Fruit fly (Drosophila melanogaster) whole organism, embryonic: ENCODE results near the gene Pk34A.
A peak's percentile ranks its signal among the peaks of the same experiment; 100 is the strongest.

Source experiments
- Adf1 ChIP-seq: fragments of 200-800 bp; sonication (Bioruptor generic); IDR thresholded peaks from 2 replicates; pipeline ENCODE4 v1.3.6; 2022; ENCODE audit warnings: missing biosample characterization, missing genetic modification characterization
- BEAF-32 ChIP-seq: fragments of 200-800 bp; sonication (Bioruptor generic); optimal IDR thresholded peaks from 3 replicates; lab custom pipeline; 2017; ENCODE audit warnings: missing biosample characterization, missing genetic modification characterization, mild to moderate bottlenecking, moderate library complexity, missing genetic modification reagents
- CG10654 ChIP-seq: fragments of 200-800 bp; sonication (Bioruptor generic); optimal IDR thresholded peaks from 2 replicates; lab custom pipeline; 2016; ENCODE audit warnings: missing biosample characterization, missing genetic modification characterization
- CG10959 ChIP-seq: fragments of 200-800 bp; sonication (Bioruptor generic); IDR thresholded peaks from 2 replicates; pipeline ENCODE4 v1.3.6; 2022; ENCODE audit warnings: missing biosample characterization, missing genetic modification characterization
- CG10979 ChIP-seq: fragments of 200-800 bp; sonication (Bioruptor generic); optimal IDR thresholded peaks from 2 replicates; lab custom pipeline; 2018; ENCODE audit warnings: missing biosample characterization, mild to moderate bottlenecking, missing genetic modification characterization, moderate library complexity
- CG11247 ChIP-seq: fragments of 200-800 bp; sonication (Bioruptor generic); IDR thresholded peaks from 2 replicates; pipeline ENCODE4 v1.3.6; 2022; ENCODE audit warnings: missing biosample characterization, missing genetic modification characterization
- CG11560 ChIP-seq: fragments of 200-800 bp; sonication (Bioruptor generic); IDR thresholded peaks from 3 replicates; pipeline ENCODE4 v1.3.6; 2022; ENCODE audit warnings: missing biosample characterization, missing genetic modification characterization
- CG12104 ChIP-seq: fragments of 200-800 bp; sonication (Bioruptor generic); optimal IDR thresholded peaks from 3 replicates; lab custom pipeline; 2016; ENCODE audit warnings: missing biosample characterization, missing genetic modification characterization
- CG12299 ChIP-seq: fragments of 200-800 bp; sonication (Bioruptor generic); optimal IDR thresholded peaks from 2 replicates; lab custom pipeline; 2018; ENCODE audit warnings: missing biosample characterization, mild to moderate bottlenecking, missing genetic modification characterization
- CG13287 ChIP-seq: fragments of 200-800 bp; sonication (Bioruptor generic); IDR thresholded peaks from 2 replicates; pipeline ENCODE4 v1.3.6; 2022; ENCODE audit warnings: missing biosample characterization, missing genetic modification characterization; ENCODE audit not compliant: partially characterized antibody
- CG1602 ChIP-seq: fragments of 200-800 bp; sonication (Bioruptor generic); optimal IDR thresholded peaks from 3 replicates; lab custom pipeline; 2016; ENCODE audit warnings: missing biosample characterization, missing genetic modification characterization
- CG1647 ChIP-seq: fragments of 200-800 bp; sonication (Bioruptor generic); optimal IDR thresholded peaks from 3 replicates; lab custom pipeline; 2016; ENCODE audit warnings: missing biosample characterization, missing genetic modification characterization
- CG31441 ChIP-seq: fragments of 200-800 bp; sonication (Bioruptor generic); IDR thresholded peaks from 2 replicates; pipeline ENCODE4 v1.3.6; 2022; ENCODE audit warnings: missing biosample characterization, missing genetic modification characterization
- CG32772 ChIP-seq: fragments of 200-800 bp; sonication (Bioruptor generic); IDR thresholded peaks from 2 replicates; pipeline ENCODE4 v1.3.6; 2022; ENCODE audit warnings: missing biosample characterization, missing genetic modification characterization
- CG33557 ChIP-seq: fragments of 200-800 bp; sonication (Bioruptor generic); optimal IDR thresholded peaks from 2 replicates; lab custom pipeline; 2019; ENCODE audit warnings: missing biosample characterization, mild to moderate bottlenecking, missing genetic modification characterization, moderate library complexity
- CG3995 ChIP-seq: fragments of 200-800 bp; sonication (Bioruptor generic); optimal IDR thresholded peaks from 3 replicates; lab custom pipeline; 2016; ENCODE audit warnings: missing biosample characterization, missing genetic modification characterization
- CG4360 ChIP-seq: fragments of 200-800 bp; sonication (Bioruptor generic); IDR thresholded peaks from 2 replicates; pipeline ENCODE4 v1.3.6; 2022; ENCODE audit warnings: missing biosample characterization, missing genetic modification characterization
- CG4404 ChIP-seq: fragments of 200-800 bp; sonication (Bioruptor generic); IDR thresholded peaks from 2 replicates; pipeline ENCODE4 v1.3.6; 2022; ENCODE audit warnings: missing biosample characterization, missing genetic modification characterization
- CG4730 ChIP-seq: fragments of 200-800 bp; sonication (Bioruptor generic); IDR thresholded peaks from 2 replicates; pipeline ENCODE4 v1.3.6; 2022; ENCODE audit warnings: missing biosample characterization, missing genetic modification characterization
- CG7357 ChIP-seq: fragments of 200-800 bp; sonication (Bioruptor generic); IDR thresholded peaks from 3 replicates; pipeline ENCODE4 v1.3.6; 2022; ENCODE audit warnings: missing biosample characterization, missing genetic modification characterization
- CG8924 ChIP-seq: fragments of 200-800 bp; optimal IDR thresholded peaks from 3 replicates; lab custom pipeline; 2019; ENCODE audit warnings: missing biosample characterization, mild to moderate bottlenecking, missing genetic modification characterization, moderate library complexity
- CTCF ChIP-seq: fragments of 200-800 bp; sonication (Bioruptor generic); optimal IDR thresholded peaks from 2 replicates; lab custom pipeline; 2017; ENCODE audit warnings: missing biosample characterization, mild to moderate bottlenecking, missing genetic modification characterization, moderate library complexity
- Dek ChIP-seq: fragments of 200-800 bp; sonication (Bioruptor generic); optimal IDR thresholded peaks from 3 replicates; lab custom pipeline; 2019; ENCODE audit warnings: missing biosample characterization, mild to moderate bottlenecking, missing genetic modification characterization, moderate library complexity
- Ets97D ChIP-seq: fragments of 200-800 bp; sonication (Bioruptor generic); optimal IDR thresholded peaks from 3 replicates; lab custom pipeline; 2016; ENCODE audit warnings: missing biosample characterization, missing genetic modification characterization
- Hr3 ChIP-seq: fragments of 200-800 bp; sonication (Bioruptor generic); optimal IDR thresholded peaks from 3 replicates; lab custom pipeline; 2016; ENCODE audit warnings: missing biosample characterization, missing genetic modification characterization
- Kr ChIP-seq: fragments of 200-800 bp; sonication (Bioruptor generic); optimal IDR thresholded peaks from 2 replicates; lab custom pipeline; 2017; ENCODE audit warnings: missing biosample characterization, mild to moderate bottlenecking, missing genetic modification characterization
- MBD-R2 ChIP-seq: fragments of 200-800 bp; sonication (Bioruptor generic); IDR thresholded peaks from 2 replicates; pipeline ENCODE4 v1.3.6; 2022; ENCODE audit warnings: missing biosample characterization, missing genetic modification characterization
- MESR4 ChIP-seq: fragments of 200-800 bp; sonication (Bioruptor generic); optimal IDR thresholded peaks from 2 replicates; lab custom pipeline; 2018; ENCODE audit warnings: missing biosample characterization, mild to moderate bottlenecking, missing genetic modification characterization, moderate library complexity
- Mad ChIP-seq: fragments of 200-800 bp; sonication (Bioruptor generic); optimal IDR thresholded peaks from 2 replicates; lab custom pipeline; 2016; ENCODE audit warnings: missing biosample characterization, missing genetic modification characterization
- NC2α ChIP-seq: fragments of 200-800 bp; sonication (Bioruptor generic); optimal IDR thresholded peaks from 2 replicates; lab custom pipeline; 2016; ENCODE audit warnings: missing biosample characterization, missing genetic modification characterization
- Scr ChIP-seq: fragments of 200-800 bp; sonication (Bioruptor generic); IDR thresholded peaks from 2 replicates; pipeline ENCODE4 v1.3.6; 2022; ENCODE audit warnings: missing biosample characterization, missing genetic modification characterization; ENCODE audit not compliant: partially characterized antibody
- Xrp1 ChIP-seq: fragments of 200-800 bp; sonication (Bioruptor generic); IDR thresholded peaks from 2 replicates; pipeline ENCODE4 v1.3.6; 2022; ENCODE audit warnings: missing biosample characterization, missing genetic modification characterization
- cad ChIP-seq: fragments of >200 bp; optimal IDR thresholded peaks from 2 replicates; lab custom pipeline; 2017; ENCODE audit warnings: missing biosample characterization, missing genetic modification characterization
- crp ChIP-seq, 2 experiments: fragments of 200-800 bp; sonication (Bioruptor generic); optimal IDR thresholded peaks; 2 replicates in 1 of 2; 3 replicates in 1 of 2; lab custom pipeline; 2017; ENCODE audit warnings: missing biosample characterization in 2 of 2, missing genetic modification characterization in 2 of 2, mild to moderate bottlenecking in 1 of 2, moderate library complexity in 1 of 2
- ewg ChIP-seq: fragments of 200-800 bp; sonication (Bioruptor generic); optimal IDR thresholded peaks from 3 replicates; lab custom pipeline; 2017; ENCODE audit warnings: mild to moderate bottlenecking, missing biosample characterization, missing genetic modification reagents, missing genetic modification characterization
- her ChIP-seq: fragments of 200-800 bp; sonication (Bioruptor generic); optimal IDR thresholded peaks from 2 replicates; lab custom pipeline; 2016; ENCODE audit warnings: missing biosample characterization, missing genetic modification characterization
- jumu ChIP-seq: fragments of 200-800 bp; sonication (Bioruptor generic); optimal IDR thresholded peaks from 3 replicates; lab custom pipeline; 2016; ENCODE audit warnings: missing biosample characterization, missing genetic modification characterization
- klu ChIP-seq: fragments of 200-800 bp; sonication (Bioruptor generic); IDR thresholded peaks from 2 replicates; pipeline ENCODE4 v1.3.6; 2022; ENCODE audit warnings: missing biosample characterization, missing genetic modification characterization
- maf-S ChIP-seq: fragments of 200-800 bp; sonication (Bioruptor generic); optimal IDR thresholded peaks from 2 replicates; lab custom pipeline; 2016; ENCODE audit warnings: missing biosample characterization, missing genetic modification characterization
- pb ChIP-seq: fragments of 200-800 bp; sonication (Bioruptor generic); optimal IDR thresholded peaks from 3 replicates; lab custom pipeline; 2016; ENCODE audit warnings: missing biosample characterization, missing genetic modification characterization
- psq ChIP-seq: fragments of 200-800 bp; sonication (Bioruptor generic); optimal IDR thresholded peaks from 2 replicates; lab custom pipeline; 2017; ENCODE audit warnings: missing biosample characterization, missing genetic modification characterization
- pzg ChIP-seq: fragments of 200-800 bp; sonication (Bioruptor generic); optimal IDR thresholded peaks from 3 replicates; lab custom pipeline; 2018; ENCODE audit warnings: missing biosample characterization, mild to moderate bottlenecking, missing genetic modification characterization, moderate library complexity
- rib ChIP-seq: fragments of 200-800 bp; sonication (Bioruptor generic); IDR thresholded peaks from 2 replicates; pipeline ENCODE4 v1.3.6; 2022; ENCODE audit warnings: missing biosample characterization, missing genetic modification characterization
- salm ChIP-seq: fragments of 200-800 bp; sonication (Bioruptor generic); optimal IDR thresholded peaks from 2 replicates; lab custom pipeline; 2018; ENCODE audit warnings: missing biosample characterization, mild to moderate bottlenecking, missing genetic modification characterization
- scrt ChIP-seq: fragments of 200-800 bp; sonication (Bioruptor generic); optimal IDR thresholded peaks from 2 replicates; lab custom pipeline; 2018; ENCODE audit warnings: missing biosample characterization, mild to moderate bottlenecking, missing genetic modification characterization, moderate library complexity
- seq ChIP-seq: fragments of 200-800 bp; sonication (Bioruptor generic); IDR thresholded peaks from 2 replicates; pipeline ENCODE4 v1.3.6; 2022; ENCODE audit warnings: missing biosample characterization, missing genetic modification characterization
- sob ChIP-seq: fragments of 200-800 bp; sonication (Bioruptor generic); IDR thresholded peaks from 2 replicates; pipeline ENCODE4 v1.3.6; 2022; ENCODE audit warnings: missing biosample characterization, missing genetic modification characterization
- ssp ChIP-seq: fragments of 200-800 bp; sonication (Bioruptor generic); IDR thresholded peaks from 2 replicates; pipeline ENCODE4 v1.3.6; 2022; ENCODE audit warnings: missing biosample characterization, missing genetic modification characterization
- tin ChIP-seq: fragments of 200-800 bp; sonication (Bioruptor generic); optimal IDR thresholded peaks from 3 replicates; lab custom pipeline; 2016; ENCODE audit warnings: missing biosample characterization, missing genetic modification characterization
- usp ChIP-seq: fragments of >200 bp; optimal IDR thresholded peaks from 2 replicates; lab custom pipeline; 2017; ENCODE audit warnings: missing biosample characterization, missing genetic modification characterization
- vnd ChIP-seq: fragments of 200-800 bp; sonication (Bioruptor generic); IDR thresholded peaks from 3 replicates; pipeline ENCODE4 v1.3.6; 2022; ENCODE audit warnings: missing biosample characterization, missing genetic modification characterization; ENCODE audit not compliant: partially characterized antibody
- wdn ChIP-seq: fragments of 200-800 bp; sonication (Bioruptor generic); IDR thresholded peaks from 2 replicates; pipeline ENCODE4 v1.3.6; 2022; ENCODE audit warnings: missing biosample characterization, missing genetic modification characterization

The Pk34A gene

dm6 chr2L:13191894-13192293, 33.3 kb downstream of the Pk34A start, which contains the start of the genes CG16974 and Edem2 (continued):
- TF ChIP-seq Mad (GFP tag; lab: Kevin White, UChicago) (peak; percentile 54), seq (GFP tag; lab: Robert Waterston, UW) (peak; percentile 49; the same call in 1 of the 2 replicates), CG3995 (GFP tag; lab: Kevin White, UChicago) (peak; percentile 60), scrt (no peak), crp (GFP tag; optimal IDR thresholded peaks at IDR 0.05; lab: Kevin White, UChicago) (peak in 1 of 2 experiments; percentile 73), NC2α (no peak), CG12104 (GFP tag; lab: Kevin White, UChicago) (peak; percentile 60), her (no peak), Ets97D (GFP tag; lab: Kevin White, UChicago) (peak; percentile 56), ewg (GFP tag; lab: Kevin White, UChicago) (peak; percentile 54), CG1647 (GFP tag; lab: Kevin White, UChicago) (peak; percentile 39), vnd (GFP tag; lab: Robert Waterston, UW) (no peak), CG8924 (tag; lab: Kevin White, UChicago) (peak; percentile 69), usp (GFP tag; lab: Kevin White, UChicago) (no peak), CG4730 (GFP tag; lab: Robert Waterston, UW) (peak; percentile 69), cad (GFP tag; lab: Kevin White, UChicago) (no peak), CTCF (no peak), maf-S (GFP tag; lab: Kevin White, UChicago) (peak; percentile 15), CG10654 (GFP tag; lab: Kevin White, UChicago) (peak; percentile 73), psq (GFP tag; lab: Kevin White, UChicago) (peak; percentile 46), CG10959 (GFP tag; lab: Robert Waterston, UW) (peak; percentile 26; the same call in 1 of the 2 replicates), wdn (GFP tag; lab: Robert Waterston, UW) (peak; percentile 78), salm (tag; lab: Kevin White, UChicago) (peak; percentile 46), pb (GFP tag; lab: Kevin White, UChicago) (no peak), CG1602 (GFP tag; lab: Kevin White, UChicago) (peak; percentile 76), Scr (peak; percentile 32), CG11247 (GFP tag; lab: Robert Waterston, UW) (peak; percentile 47; the same call in 1 of the 2 replicates), BEAF-32 (GFP tag; lab: Kevin White, UChicago) (peak; percentile 56), CG32772 (GFP tag; lab: Robert Waterston, UW) (peak; percentile 85), CG4360 (no peak), CG31441 (GFP tag; lab: Robert Waterston, UW) (no peak), klu (GFP tag; lab: Robert Waterston, UW) (peak; percentile 73), CG7357 (GFP tag; lab: Robert Waterston, UW) (peak; percentile 46; the same call in 1 of the 3 replicates), CG11560 (tag; lab: Robert Waterston, UW) (peak; percentile 39; the same call in 1 of the 3 replicates), Hr3 (GFP tag; lab: Kevin White, UChicago) (peak; percentile 78), CG33557 (peak; percentile 52), tin (peak; percentile 79), rib (peak; percentile 65), CG12299 (tag; lab: Kevin White, UChicago) (peak; percentile 69), sob (GFP tag; lab: Robert Waterston, UW) (peak; percentile 87), Xrp1 (GFP tag; lab: Robert Waterston, UW) (peak; percentile 85), Adf1 (peak; percentile 34; the same call in 1 of the 2 replicates), CG4404 (peak; percentile 71), CG10979 (tag; lab: Kevin White, UChicago) (peak; percentile 60), Dek (tag; lab: Kevin White, UChicago) (peak; percentile 74), Kr (no peak), jumu (GFP tag; lab: Kevin White, UChicago) (peak; percentile 3), ssp (peak; percentile 67), CG13287 (peak; percentile 34; the same call in 1 of the 2 replicates), MBD-R2 (peak; percentile 75), pzg (GFP tag; lab: Kevin White, UChicago) (peak; percentile 77), MESR4 (peak; percentile 71)
